Worm (Caenorhabditis elegans) whole organism, L4 larva: Measurements from ENCODE around the gene F54D5.15.
A peak's percentile ranks its signal among the peaks of the same experiment; 100 is the strongest.

Source experiments
- F10B5.3 ChIP-seq: sonication (generic microtip); optimal IDR thresholded peaks from 2 replicates; lab custom pipeline; 2016; ENCODE audit warnings: mild to moderate bottlenecking, missing genetic modification characterization, missing compliant biosample characterization
- F37D6.2 ChIP-seq: sonication (generic microtip); optimal IDR thresholded peaks from 2 replicates; lab custom pipeline; 2016; ENCODE audit warnings: mild to moderate bottlenecking, missing genetic modification characterization, missing compliant biosample characterization
- T26A8.4 ChIP-seq: fragments of 200-800 bp; sonication (Bioruptor generic); IDR thresholded peaks from 2 replicates; pipeline ENCODE4 v1.3.6; 2022; ENCODE audit warnings: missing genetic modification characterization, missing compliant biosample characterization
- Y48G9A.11 ChIP-seq: fragments of 200-800 bp; sonication (Bioruptor generic); IDR thresholded peaks from 2 replicates; pipeline ENCODE4 v1.3.6; 2022; ENCODE audit warnings: missing genetic modification reagents, missing genetic modification characterization, missing compliant biosample characterization
- Y75B8A.6 ChIP-seq: fragments of 200-800 bp; sonication (Bioruptor generic); IDR thresholded peaks from 2 replicates; pipeline ENCODE4 v1.3.6; 2022; ENCODE audit warnings: missing genetic modification reagents, missing genetic modification characterization, missing compliant biosample characterization
- ZK337.2 ChIP-seq: fragments of 200-800 bp; sonication (Bioruptor generic); IDR thresholded peaks from 2 replicates; pipeline ENCODE4 v1.3.6; 2022; ENCODE audit warnings: missing genetic modification reagents, missing genetic modification characterization, missing compliant biosample characterization
- ama-1 ChIP-seq: fragments of 150-350 bp; optimal IDR thresholded peaks from 2 replicates; lab custom pipeline; 2014; ENCODE audit warnings: inconsistent platforms, mixed read lengths
- attf-4 ChIP-seq: sonication (generic microtip); optimal IDR thresholded peaks from 3 replicates; lab custom pipeline; 2017; ENCODE audit warnings: missing biosample characterization, missing genetic modification characterization
- ceh-20 ChIP-seq: fragments of 200-800 bp; sonication (Bioruptor generic); IDR thresholded peaks from 2 replicates; pipeline ENCODE4 v1.3.6; 2022; ENCODE audit warnings: missing genetic modification reagents, missing genetic modification characterization, missing compliant biosample characterization
- ceh-28 ChIP-seq: fragments of 150-350 bp; optimal IDR thresholded peaks from 2 replicates; lab custom pipeline; 2014; ENCODE audit warnings: missing biosample characterization, missing genetic modification reagents, missing genetic modification characterization
- ceh-32 ChIP-seq: sonication (generic microtip); optimal IDR thresholded peaks from 2 replicates; lab custom pipeline; 2016; ENCODE audit warnings: mild to moderate bottlenecking, missing genetic modification characterization, missing compliant biosample characterization; ENCODE audit not compliant: poor library complexity
- ceh-44 ChIP-seq: fragments of 200-800 bp; sonication (Bioruptor generic); IDR thresholded peaks from 2 replicates; pipeline ENCODE4 v1.3.6; 2022; ENCODE audit warnings: missing genetic modification reagents, missing genetic modification characterization, missing compliant biosample characterization
- cey-2 ChIP-seq: sonication (generic microtip); optimal IDR thresholded peaks from 3 replicates; lab custom pipeline; 2017; ENCODE audit warnings: missing genetic modification characterization, mild to moderate bottlenecking, missing compliant biosample characterization, antibody characterized with exemption, borderline replicate concordance; ENCODE audit not compliant: insufficient read depth
- ctbp-1 ChIP-seq: fragments of 200-800 bp; sonication (Bioruptor generic); IDR thresholded peaks from 2 replicates; pipeline ENCODE4 v1.3.6; 2022; ENCODE audit warnings: missing genetic modification reagents, missing genetic modification characterization, missing compliant biosample characterization
- daf-8 ChIP-seq: fragments of 200-800 bp; sonication (Bioruptor generic); IDR thresholded peaks from 2 replicates; pipeline ENCODE4 v1.3.6; 2022; ENCODE audit warnings: missing genetic modification characterization, missing compliant biosample characterization
- dmd-6 ChIP-seq: fragments of 200-800 bp; sonication (Bioruptor generic); IDR thresholded peaks from 2 replicates; pipeline ENCODE4 v1.3.6; 2022; ENCODE audit warnings: missing genetic modification reagents, missing genetic modification characterization, missing compliant biosample characterization
- dmd-9 ChIP-seq: fragments of 200-800 bp; sonication (Bioruptor generic); IDR thresholded peaks from 2 replicates; pipeline ENCODE4 v1.3.6; 2022; ENCODE audit warnings: missing genetic modification reagents, missing genetic modification characterization, missing compliant biosample characterization
- dve-1 ChIP-seq: sonication (generic microtip); optimal IDR thresholded peaks from 2 replicates; lab custom pipeline; 2017; ENCODE audit warnings: antibody characterized with exemption, mild to moderate bottlenecking, missing genetic modification characterization, missing compliant biosample characterization; ENCODE audit not compliant: insufficient read depth
- fkh-10 ChIP-seq: fragments of 150-350 bp; optimal IDR thresholded peaks from 2 replicates; lab custom pipeline; 2014; ENCODE audit warnings: missing biosample characterization, missing genetic modification reagents, missing genetic modification characterization
- hif-1 ChIP-seq, 2 experiments: sonication (generic microtip); optimal IDR thresholded peaks; 2 replicates each; lab custom pipeline; 2016 to 2017; ENCODE audit warnings: missing compliant biosample characterization in 2 of 2, missing genetic modification characterization in 2 of 2, missing genetic modification reagents in 2 of 2, missing genotype in 2 of 2, mild to moderate bottlenecking in 1 of 2
- hmg-1.1 ChIP-seq: fragments of 200-800 bp; sonication (Bioruptor generic); IDR thresholded peaks from 2 replicates; pipeline ENCODE4 v1.3.6; 2022; ENCODE audit warnings: missing genetic modification reagents, missing genetic modification characterization, missing compliant biosample characterization
- lin-15B ChIP-seq: fragments of 150-350 bp; sonication (generic microtip); optimal IDR thresholded peaks from 3 replicates; lab custom pipeline; 2014; ENCODE audit warnings: missing biosample characterization, missing genetic modification characterization
- lin-38 ChIP-seq: fragments of 200-800 bp; sonication (Bioruptor generic); IDR thresholded peaks from 2 replicates; pipeline ENCODE4 v1.3.6; 2022; ENCODE audit warnings: missing genetic modification reagents, missing genetic modification characterization, missing compliant biosample characterization
- lir-3 ChIP-seq: sonication (generic microtip); optimal IDR thresholded peaks from 2 replicates; lab custom pipeline; 2016; ENCODE audit warnings: mild to moderate bottlenecking, missing genetic modification characterization, missing compliant biosample characterization
- madf-9 ChIP-seq: fragments of 200-800 bp; sonication (Bioruptor generic); conservative IDR thresholded peaks from 2 replicates; pipeline ENCODE4 v1.3.6; 2022; ENCODE audit warnings: missing genetic modification reagents, missing genetic modification characterization, missing compliant biosample characterization
- mdt-29 ChIP-seq: fragments of 200-800 bp; sonication (Bioruptor generic); IDR thresholded peaks from 2 replicates; pipeline ENCODE4 v1.3.6; 2022; ENCODE audit warnings: missing genetic modification reagents, missing genetic modification characterization, missing compliant biosample characterization
- mes-2 ChIP-seq: sonication (generic microtip); optimal IDR thresholded peaks from 2 replicates; lab custom pipeline; 2016; ENCODE audit warnings: missing genotype, mild to moderate bottlenecking, missing genetic modification characterization, missing compliant biosample characterization; ENCODE audit not compliant: poor library complexity, severe bottlenecking
- mxl-2 ChIP-seq: fragments of 200-800 bp; sonication (Bioruptor generic); conservative IDR thresholded peaks from 2 replicates; pipeline ENCODE4 v1.3.6; 2022; ENCODE audit warnings: missing genetic modification reagents, missing genetic modification characterization, missing compliant biosample characterization
- mxl-3 ChIP-seq: fragments of 200-800 bp; sonication (Bioruptor generic); optimal IDR thresholded peaks from 2 replicates; lab custom pipeline; 2018; ENCODE audit warnings: mild to moderate bottlenecking, missing genetic modification characterization, missing compliant biosample characterization
- nhr-10 ChIP-seq: fragments of 150-350 bp; optimal IDR thresholded peaks from 2 replicates; lab custom pipeline; 2014; ENCODE audit warnings: missing biosample characterization, missing genetic modification characterization
- nhr-11 ChIP-seq: fragments of 150-350 bp; optimal IDR thresholded peaks from 2 replicates; lab custom pipeline; 2014; ENCODE audit warnings: missing biosample characterization, missing genetic modification characterization
- nhr-111 ChIP-seq: fragments of 200-800 bp; sonication (Bioruptor generic); optimal IDR thresholded peaks from 2 replicates; lab custom pipeline; 2018; ENCODE audit warnings: mild to moderate bottlenecking, missing genetic modification characterization, missing compliant biosample characterization
- nhr-28 ChIP-seq: fragments of 150-350 bp; optimal IDR thresholded peaks from 2 replicates; lab custom pipeline; 2014; ENCODE audit warnings: missing biosample characterization, missing genetic modification characterization
- nhr-41 ChIP-seq: fragments of 200-800 bp; sonication (Bioruptor generic); IDR thresholded peaks from 2 replicates; pipeline ENCODE4 v1.3.6; 2022; ENCODE audit warnings: missing genetic modification reagents, missing genetic modification characterization, missing compliant biosample characterization
- nhr-42 ChIP-seq: fragments of 200-800 bp; sonication (Bioruptor generic); IDR thresholded peaks from 2 replicates; pipeline ENCODE4 v1.3.6; 2022; ENCODE audit warnings: missing genetic modification characterization, missing compliant biosample characterization
- nhr-48 ChIP-seq: sonication (generic microtip); optimal IDR thresholded peaks from 2 replicates; lab custom pipeline; 2016; ENCODE audit warnings: mild to moderate bottlenecking, missing genetic modification characterization, missing compliant biosample characterization
- nhr-77 ChIP-seq: fragments of 150-350 bp; optimal IDR thresholded peaks from 2 replicates; lab custom pipeline; 2014; ENCODE audit warnings: missing biosample characterization, missing genetic modification characterization
- pha-4 ChIP-seq, 2 experiments: fragments of 150-350 bp in 1 of 2; fragments of 200-800 bp in 1 of 2; sonication (Bioruptor generic) in 1 of 2; IDR thresholded peaks in 1 of 2; optimal IDR thresholded peaks in 1 of 2; 2 replicates each; pipeline versions ENCODE4 v1.3.6 to Lab custom; 2014 to 2022; ENCODE audit warnings: missing genetic modification characterization in 2 of 2, missing genetic modification reagents in 2 of 2, missing biosample characterization in 1 of 2, missing compliant biosample characterization in 1 of 2
- php-3 ChIP-seq: fragments of 200-800 bp; sonication (Bioruptor generic); IDR thresholded peaks from 2 replicates; pipeline ENCODE4 v1.3.6; 2022; ENCODE audit warnings: missing genetic modification reagents, missing genetic modification characterization, missing compliant biosample characterization
- pqm-1 ChIP-seq: sonication (generic microtip); optimal IDR thresholded peaks from 2 replicates; lab custom pipeline; 2017; ENCODE audit warnings: missing biosample characterization, missing genetic modification characterization
- rbr-2 ChIP-seq: sonication (generic microtip); optimal IDR thresholded peaks from 2 replicates; lab custom pipeline; 2016; ENCODE audit warnings: missing genotype, missing genetic modification characterization, missing compliant biosample characterization
- skn-1 ChIP-seq: fragments of 150-350 bp; optimal IDR thresholded peaks from 2 replicates; lab custom pipeline; 2014; ENCODE audit warnings: missing biosample characterization, missing genetic modification characterization
- spr-3 ChIP-seq: fragments of 200-800 bp; sonication (Bioruptor generic); optimal IDR thresholded peaks from 2 replicates; lab custom pipeline; 2018; ENCODE audit warnings: mild to moderate bottlenecking, missing genetic modification characterization, missing compliant biosample characterization
- unc-39 ChIP-seq: sonication (generic microtip); optimal IDR thresholded peaks from 2 replicates; lab custom pipeline; 2017; ENCODE audit warnings: missing biosample characterization, missing genetic modification characterization
- zag-1 ChIP-seq: fragments of 150-350 bp; optimal IDR thresholded peaks from 2 replicates; lab custom pipeline; 2014; ENCODE audit warnings: missing biosample characterization, missing genetic modification characterization
- zfp-2 ChIP-seq: sonication (generic microtip); optimal IDR thresholded peaks from 2 replicates; lab custom pipeline; 2016; ENCODE audit warnings: mild to moderate bottlenecking, missing genetic modification characterization, missing compliant biosample characterization
- zfp-3 ChIP-seq: fragments of 200-800 bp; sonication (Bioruptor generic); conservative IDR thresholded peaks from 2 replicates; pipeline ENCODE4 v1.3.6; 2022; ENCODE audit warnings: missing genetic modification reagents, missing genetic modification characterization, missing compliant biosample characterization
- zip-11 ChIP-seq: fragments of 200-800 bp; sonication (Bioruptor generic); IDR thresholded peaks from 2 replicates; pipeline ENCODE4 v1.3.6; 2022; ENCODE audit warnings: missing genetic modification characterization, missing compliant biosample characterization
- zip-2 ChIP-seq: fragments of 150-350 bp; optimal IDR thresholded peaks from 2 replicates; lab custom pipeline; 2014; ENCODE audit warnings: missing biosample characterization, missing genetic modification characterization

F54D5.15 gene

ce11 chrII:11545299-11545951 lies 18.6 kb downstream of the F54D5.15 start, which contains the start of gene dnj-13 (continued):
- TF ChIP-seq zfp-3 (GFP tag; lab: Robert Waterston, UW) (peak; percentile 98), zfp-2 (peak; percentile 73), nhr-48 (tag; lab: Kevin White, UChicago) (peak; percentile 89), mes-2 (tag; lab: Kevin White, UChicago) (peak; percentile 94), Y75B8A.6 (peak; percentile 90; the same call in 1 of the 2 replicates), pqm-1 (no peak), pha-4 (GFP tag; IDR thresholded peaks at IDR 0.05; lab: Robert Waterston, UW) (peak; percentile 98), pha-4 (tag; optimal IDR thresholded peaks at IDR 0.05; lab: Kevin White, UChicago) (peak; percentile 89), nhr-42 (GFP tag; lab: Robert Waterston, UW) (peak; percentile 95), zip-2 (peak; percentile 79), unc-39 (tag; lab: Kevin White, UChicago) (no peak), ama-1 (lab: Kevin White, UChicago) (peak; percentile 71), rbr-2 (tag; lab: Kevin White, UChicago) (peak; percentile 96), dmd-9 (GFP tag; lab: Robert Waterston, UW) (peak; percentile 79), lin-38 (GFP tag; lab: Robert Waterston, UW) (peak; percentile 99), madf-9 (GFP tag; lab: Robert Waterston, UW) (peak; percentile 94), ceh-32 (tag; lab: Kevin White, UChicago) (peak; percentile 28), mxl-3 (GFP tag; lab: Kevin White, UChicago) (peak; percentile 88), spr-3 (GFP tag; lab: Kevin White, UChicago) (peak; percentile 94), zip-11 (0 out of 2 replicates have a peak, but pooled peaks have one; percentile 20), daf-8 (GFP tag; lab: Robert Waterston, UW) (no peak), ceh-44 (GFP tag; lab: Robert Waterston, UW) (peak; percentile 92), nhr-77 (tag; lab: Kevin White, UChicago) (peak; percentile 90), lin-15B (tag; lab: Kevin White, UChicago) (no peak), skn-1 (tag; lab: Kevin White, UChicago) (no peak), nhr-10 (peak; percentile 63), ctbp-1 (GFP tag; lab: Robert Waterston, UW) (peak; percentile 95), Y48G9A.11 (GFP tag; lab: Robert Waterston, UW) (peak; percentile 86), nhr-41 (GFP tag; lab: Robert Waterston, UW) (peak; percentile 94), nhr-11 (tag; lab: Kevin White, UChicago) (peak; percentile 96), F37D6.2 (tag; lab: Kevin White, UChicago) (peak; percentile 91), mxl-2 (GFP tag; lab: Robert Waterston, UW) (peak; percentile 55; the same call in 1 of the 2 replicates), dve-1 (tag; lab: Kevin White, UChicago) (peak; percentile 98), mdt-29 (GFP tag; lab: Robert Waterston, UW) (peak; percentile 100), dmd-6 (GFP tag; lab: Robert Waterston, UW) (peak; percentile 95), F10B5.3 (tag; lab: Kevin White, UChicago) (peak; percentile 89), ceh-20 (GFP tag; lab: Robert Waterston, UW) (peak; percentile 96), hif-1 (tag; optimal IDR thresholded peaks at IDR 0.05; lab: Kevin White, UChicago) (peak; percentile 77 to 92), lir-3 (tag; lab: Kevin White, UChicago) (peak; percentile 12), nhr-111 (GFP tag; lab: Kevin White, UChicago) (peak; percentile 96), ZK337.2 (GFP tag; lab: Robert Waterston, UW) (no peak), cey-2 (tag; lab: Kevin White, UChicago) (no peak), nhr-28 (tag; lab: Kevin White, UChicago) (peak; percentile 85), T26A8.4 (GFP tag; lab: Robert Waterston, UW) (peak; percentile 97), attf-4 (no peak), fkh-10 (GFP tag; lab: Kevin White, UChicago) (peak; percentile 73), php-3 (peak; percentile 96), zag-1 (no peak), ceh-28 (no peak), hmg-1.1 (GFP tag; lab: Robert Waterston, UW) (peak; percentile 97)
